Worm (Caenorhabditis elegans) whole organism, L1 larva: ENCODE results near the gene D1086.10.

Experiments
- lin-13 ChIP-seq: fragments of 150-350 bp; optimal IDR thresholded peaks from 2 replicates; lab custom pipeline; 2014; ENCODE audit warnings: missing biosample characterization, missing genetic modification reagents, missing genetic modification characterization
- nhr-237 ChIP-seq: fragments of 150-350 bp; optimal IDR thresholded peaks from 2 replicates; lab custom pipeline; 2014; ENCODE audit warnings: missing biosample characterization, missing genetic modification characterization
- snpc-4 ChIP-seq: fragments of 150-350 bp; optimal IDR thresholded peaks from 2 replicates; lab custom pipeline; 2014; ENCODE audit warnings: missing biosample characterization, missing genetic modification characterization
- unc-30 ChIP-seq: sonication (generic microtip); optimal IDR thresholded peaks from 2 replicates; lab custom pipeline; 2017; ENCODE audit warnings: missing biosample characterization, missing genetic modification characterization

- TF ChIP-seq unc-30 (tag; lab: Kevin White, UChicago) (no peak), nhr-237 (tag; lab: Kevin White, UChicago) (no peak), lin-13 (no peak), snpc-4 (no peak)
These were observed 3.1 kb upstream of the D1086.10 start, which contains the start of gene D1086.6 for ce11 chrV:14079501-14079900.
